Fruit fly (Drosophila melanogaster): ENCODE results near the gene CG15468.

CG15468 gene

DNA sequence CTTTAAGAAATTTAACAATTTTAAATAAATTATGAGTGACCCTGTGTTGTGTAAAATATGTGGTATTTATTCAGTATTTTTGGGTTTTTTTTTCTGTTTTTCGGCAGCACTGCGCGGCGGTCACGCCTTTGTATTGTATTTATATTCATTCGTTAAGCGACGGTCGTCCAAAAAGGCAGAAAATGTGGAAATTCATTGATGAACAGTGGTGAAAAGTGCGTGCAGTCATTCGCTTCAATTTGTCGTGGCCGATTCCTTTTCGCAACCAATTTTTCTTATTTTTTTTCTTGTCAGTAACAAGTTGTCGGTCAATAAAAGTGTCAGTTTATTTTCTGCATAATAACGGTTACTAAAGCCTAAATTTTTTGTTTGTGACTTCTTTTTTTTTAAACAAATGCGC, 21.9 kb downstream of the CG15468 start, which contains the start of gene Ptp4E (continued):
- TF ChIP-seq Antp (GFP tag; optimal IDR thresholded peaks at IDR 0.05): no peak
- no peak for TF ChIP-seq tll (GFP tag; optimal IDR thresholded peaks at IDR 0.05)
- no peak for TF ChIP-seq CG13296 (GFP tag; optimal IDR thresholded peaks at IDR 0.05)
- TF ChIP-seq crc (GFP tag; optimal IDR thresholded peaks at IDR 0.05): no peak
- no peak for TF ChIP-seq CG11723 (GFP tag; optimal IDR thresholded peaks at IDR 0.05)
- TF ChIP-seq CG15514 (GFP tag; optimal IDR thresholded peaks at IDR 0.05): peak; percentile 18
- TF ChIP-seq tx (GFP tag; optimal IDR thresholded peaks at IDR 0.05): no peak
- no peak for TF ChIP-seq wdn (GFP tag; IDR thresholded peaks at IDR 0.05)
- TF ChIP-seq chinmo (GFP tag; IDR thresholded peaks at IDR 0.05; ENCODE audit: partially characterized antibody): 0 out of 4 replicates have a peak, but pooled peaks have one; percentile 20
- no peak for TF ChIP-seq jigr1 (GFP tag; IDR thresholded peaks at IDR 0.05)
- no peak for TF ChIP-seq rib (GFP tag; IDR thresholded peaks at IDR 0.05)
- no peak for TF ChIP-seq ro (GFP tag; IDR thresholded peaks at IDR 0.05)
- TF ChIP-seq lbe (GFP tag; optimal IDR thresholded peaks at IDR 0.05): no peak
- TF ChIP-seq chm (GFP tag; IDR thresholded peaks at IDR 0.05): no peak; the same call in 1 of the 2 replicates
- TF ChIP-seq Deaf1 (tag; optimal IDR thresholded peaks at IDR 0.05): peak; percentile 5
- no peak for TF ChIP-seq CG12769 (tag; optimal IDR thresholded peaks at IDR 0.05)
- TF ChIP-seq p53 (GFP tag; optimal IDR thresholded peaks at IDR 0.05): no peak
- TF ChIP-seq CG1832 (GFP tag; optimal IDR thresholded peaks at IDR 0.05): no peak
- TF ChIP-seq tin (GFP tag; optimal IDR thresholded peaks at IDR 0.05): no peak
- no peak for TF ChIP-seq peb (GFP tag; IDR thresholded peaks at IDR 0.05)
- TF ChIP-seq Opbp (GFP tag; IDR thresholded peaks at IDR 0.05; ENCODE audit: partially characterized antibody): 0 out of 3 replicates have a peak, but pooled peaks have one; percentile 14
- no peak for TF ChIP-seq gce (GFP tag; IDR thresholded peaks at IDR 0.05)
- TF ChIP-seq Med (GFP tag): peak; percentile 66
- TF ChIP-seq CG30020 (tag; optimal IDR thresholded peaks at IDR 0.05): no peak
- no peak for TF ChIP-seq ap (GFP tag; IDR thresholded peaks at IDR 0.05)
- TF ChIP-seq CG17612 (GFP tag; IDR thresholded peaks at IDR 0.05): no peak
- no peak for TF ChIP-seq prd (optimal IDR thresholded peaks at IDR 0.05)
- no peak for TF ChIP-seq prd (GFP tag; IDR thresholded peaks at IDR 0.05)
- no peak for TF ChIP-seq danr (GFP tag; IDR thresholded peaks at IDR 0.05)
- peak; percentile 31 for TF ChIP-seq Dp (GFP tag; optimal IDR thresholded peaks at IDR 0.05)
- no peak for TF ChIP-seq sd (tag; optimal IDR thresholded peaks at IDR 0.05)
- TF ChIP-seq Eip74EF (GFP tag; optimal IDR thresholded peaks at IDR 0.05): peak in 1 of 2 experiments; percentile 3
- TF ChIP-seq pho (GFP tag; optimal IDR thresholded peaks at IDR 0.05): no peak
- no peak for TF ChIP-seq CG9215 (GFP tag; IDR thresholded peaks at IDR 0.05)
- TF ChIP-seq CG9797 (GFP tag; optimal IDR thresholded peaks at IDR 0.05): peak; percentile 42
- no peak for TF ChIP-seq dan (GFP tag; IDR thresholded peaks at IDR 0.05)
- no peak for TF ChIP-seq CG2678 (tag; optimal IDR thresholded peaks at IDR 0.05)
- TF ChIP-seq Myb (GFP tag; optimal IDR thresholded peaks at IDR 0.05): no peak
- no peak for TF ChIP-seq pb (GFP tag; optimal IDR thresholded peaks at IDR 0.05)
- no peak for TF ChIP-seq repo (GFP tag; optimal IDR thresholded peaks at IDR 0.05)
- TF ChIP-seq Doc2 (GFP tag; IDR thresholded peaks at IDR 0.05): no peak
- peak; percentile 21 for TF ChIP-seq CG17829 (tag; optimal IDR thresholded peaks at IDR 0.05)
- TF ChIP-seq vfl (GFP tag; optimal IDR thresholded peaks at IDR 0.05): no peak
- TF ChIP-seq CG7745 (tag; optimal IDR thresholded peaks at IDR 0.05): no peak
- TF ChIP-seq dmrt11E (tag; optimal IDR thresholded peaks at IDR 0.05): no peak
- no peak for TF ChIP-seq bcd (GFP tag; optimal IDR thresholded peaks at IDR 0.05)
- TF ChIP-seq Nf-YB (GFP tag; optimal IDR thresholded peaks at IDR 0.05): no peak
- no peak for TF ChIP-seq MBD-R2 (GFP tag; IDR thresholded peaks at IDR 0.05)
- TF ChIP-seq CG4328 (GFP tag; optimal IDR thresholded peaks at IDR 0.05): no peak
- TF ChIP-seq klu (GFP tag; IDR thresholded peaks at IDR 0.05): no peak
- no peak for TF ChIP-seq CG17912 (GFP tag; optimal IDR thresholded peaks at IDR 0.05)
- TF ChIP-seq CG18619 (GFP tag; optimal IDR thresholded peaks at IDR 0.05): no peak

Measured in whole organism, embryonic.